Worm (Caenorhabditis elegans): Measurements from ENCODE around the gene Y51A2D.18.

DNA sequence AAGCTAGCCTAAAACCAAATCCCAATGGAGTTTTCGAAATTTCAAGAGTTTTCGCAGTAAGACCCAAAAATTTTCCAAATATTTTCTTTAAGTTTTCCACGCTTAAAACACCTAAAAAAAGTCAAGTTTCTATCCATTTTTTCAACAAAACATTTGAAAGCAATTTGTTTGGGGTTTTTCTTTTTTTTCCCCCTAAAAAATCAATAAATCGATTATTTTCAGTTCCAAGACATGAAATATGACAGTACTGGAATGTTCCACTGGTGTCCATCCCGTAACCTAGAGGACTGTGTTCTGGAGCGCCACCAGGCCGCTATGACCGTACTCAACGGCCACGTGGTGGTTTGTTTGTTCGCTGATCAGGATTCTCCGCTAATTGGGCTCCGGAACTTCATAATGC is 17.6 kb upstream of the Y51A2D.18 start:
- no peak for TF ChIP-seq nhr-11 (tag; optimal IDR thresholded peaks at IDR 0.05)
- TF ChIP-seq ceh-19 (GFP tag; optimal IDR thresholded peaks at IDR 0.05): no peak
- no peak for TF ChIP-seq pat-9 (tag; optimal IDR thresholded peaks at IDR 0.05)
- TF ChIP-seq ceh-18 (tag; optimal IDR thresholded peaks at IDR 0.05): no peak
- no peak for TF ChIP-seq lin-11 (tag; optimal IDR thresholded peaks at IDR 0.05)
- no peak for TF ChIP-seq ceh-45 (GFP tag; IDR thresholded peaks at IDR 0.05)
- TF ChIP-seq pha-4 (tag; optimal IDR thresholded peaks at IDR 0.05): no peak
- no peak for TF ChIP-seq syd-9 (tag; optimal IDR thresholded peaks at IDR 0.05)
- no peak for TF ChIP-seq pha-2 (tag; optimal IDR thresholded peaks at IDR 0.05)
- peak; percentile 14 for TF ChIP-seq ceh-48 (tag; optimal IDR thresholded peaks at IDR 0.05)
- TF ChIP-seq F13H6.1 (tag; optimal IDR thresholded peaks at IDR 0.05): no peak
- no peak for TF ChIP-seq pag-3 (tag; optimal IDR thresholded peaks at IDR 0.05; ENCODE audit: borderline replicate concordance)
